Worm (Caenorhabditis elegans) whole organism, L3 larva: ENCODE data around the gene C24D10.4.
"Not testable (repeated sequence)": the region's sequence is repeated elsewhere in the genome, so short reads cannot be mapped to it uniquely, and the experiment has no call there.

Experiments used
- ZK546.5 ChIP-seq: sonication (generic microtip); optimal IDR thresholded peaks from 2 replicates; lab custom pipeline; 2017; ENCODE audit warnings: missing biosample characterization, missing genetic modification characterization
- aly-2 ChIP-seq: fragments of 150-350 bp; optimal IDR thresholded peaks from 2 replicates; lab custom pipeline; 2014; ENCODE audit warnings: missing biosample characterization, missing genetic modification characterization
- ama-1 ChIP-seq: fragments of 150-350 bp; optimal IDR thresholded peaks from 2 replicates; lab custom pipeline; 2018
- ceh-28 ChIP-seq: fragments of 150-350 bp; optimal IDR thresholded peaks from 2 replicates; lab custom pipeline; 2014; ENCODE audit warnings: missing biosample characterization, missing genetic modification reagents, missing genetic modification characterization
- ceh-82 ChIP-seq: fragments of 150-350 bp; optimal IDR thresholded peaks from 2 replicates; lab custom pipeline; 2014; ENCODE audit warnings: missing biosample characterization, missing genetic modification characterization
- daf-12 ChIP-seq: fragments of 150-350 bp; optimal IDR thresholded peaks from 2 replicates; lab custom pipeline; 2014; ENCODE audit warnings: missing biosample characterization, missing genetic modification reagents, missing genetic modification characterization
- elt-2 ChIP-seq: sonication (generic microtip); optimal IDR thresholded peaks from 2 replicates; lab custom pipeline; 2016; ENCODE audit warnings: missing genetic modification reagents, mild to moderate bottlenecking, missing genetic modification characterization, missing compliant biosample characterization
- elt-3 ChIP-seq, 3 experiments: fragments of 150-350 bp in 1 of 3; sonication (generic microtip) in 2 of 3; optimal IDR thresholded peaks; 2 replicates in 2 of 3; 4 replicates in 1 of 3; lab custom pipeline; 2014 to 2017; ENCODE audit warnings: missing biosample characterization in 3 of 3, missing genetic modification characterization in 3 of 3
- fkh-2 ChIP-seq: fragments of 150-350 bp; optimal IDR thresholded peaks from 2 replicates; lab custom pipeline; 2014; ENCODE audit warnings: missing biosample characterization, missing genetic modification reagents, missing genetic modification characterization
- fos-1 ChIP-seq: fragments of 150-350 bp; optimal IDR thresholded peaks from 2 replicates; lab custom pipeline; 2014; ENCODE audit warnings: missing biosample characterization, missing genetic modification characterization
- hmg-11 ChIP-seq: sonication (generic microtip); optimal IDR thresholded peaks from 2 replicates; lab custom pipeline; 2016; ENCODE audit warnings: missing genetic modification characterization, missing compliant biosample characterization
- jun-1 ChIP-seq: fragments of 150-350 bp; optimal IDR thresholded peaks from 2 replicates; lab custom pipeline; 2014; ENCODE audit warnings: missing biosample characterization, missing genetic modification reagents, missing genetic modification characterization
- mml-1 ChIP-seq: fragments of 150-350 bp; sonication (generic microtip); optimal IDR thresholded peaks from 3 replicates; lab custom pipeline; 2014; ENCODE audit warnings: missing biosample characterization, missing genetic modification characterization
- nfya-1 ChIP-seq: sonication (generic microtip); optimal IDR thresholded peaks from 2 replicates; lab custom pipeline; 2017; ENCODE audit warnings: missing genetic modification characterization, mild to moderate bottlenecking, missing compliant biosample characterization, antibody characterized with exemption, moderate library complexity; ENCODE audit not compliant: insufficient read depth
- nhr-11 ChIP-seq: fragments of 150-350 bp; optimal IDR thresholded peaks from 2 replicates; lab custom pipeline; 2014; ENCODE audit warnings: missing biosample characterization, missing genetic modification characterization
- nhr-12 ChIP-seq: fragments of 150-350 bp; optimal IDR thresholded peaks from 2 replicates; lab custom pipeline; 2014; ENCODE audit warnings: missing biosample characterization, missing genetic modification characterization
- nhr-23 ChIP-seq: fragments of 150-350 bp; optimal IDR thresholded peaks from 2 replicates; lab custom pipeline; 2014; ENCODE audit warnings: missing biosample characterization, missing genetic modification reagents, missing genetic modification characterization
- nhr-237 ChIP-seq: fragments of 150-350 bp; optimal IDR thresholded peaks from 2 replicates; lab custom pipeline; 2014; ENCODE audit warnings: missing biosample characterization, missing genetic modification characterization
- nhr-25 ChIP-seq: sonication (generic microtip); optimal IDR thresholded peaks from 2 replicates; lab custom pipeline; 2017; ENCODE audit warnings: missing biosample characterization, missing genetic modification characterization
- nhr-43 ChIP-seq: sonication (generic microtip); optimal IDR thresholded peaks from 2 replicates; lab custom pipeline; 2016; ENCODE audit warnings: mild to moderate bottlenecking, missing genetic modification characterization, missing compliant biosample characterization; ENCODE audit not compliant: poor library complexity, severe bottlenecking
- nhr-77 ChIP-seq: fragments of 150-350 bp; optimal IDR thresholded peaks from 2 replicates; lab custom pipeline; 2014; ENCODE audit warnings: missing biosample characterization, missing genetic modification characterization
- pha-4 ChIP-seq: fragments of 150-350 bp; optimal IDR thresholded peaks from 2 replicates; lab custom pipeline; 2014; ENCODE audit warnings: missing biosample characterization, missing genetic modification reagents, missing genetic modification characterization
- pqm-1 ChIP-seq: fragments of 150-350 bp; optimal IDR thresholded peaks from 2 replicates; lab custom pipeline; 2017; ENCODE audit warnings: missing biosample characterization, missing genetic modification characterization, inconsistent platforms
- sea-2 ChIP-seq: fragments of 150-350 bp; sonication (generic microtip); optimal IDR thresholded peaks from 4 replicates; lab custom pipeline; 2014; ENCODE audit warnings: missing biosample characterization, missing genetic modification reagents, missing genetic modification characterization
- skn-1 ChIP-seq: fragments of 150-350 bp; optimal IDR thresholded peaks from 2 replicates; lab custom pipeline; 2014; ENCODE audit warnings: missing biosample characterization, missing genetic modification characterization
- snpc-4 ChIP-seq: fragments of 150-350 bp; optimal IDR thresholded peaks from 2 replicates; lab custom pipeline; 2014; ENCODE audit warnings: missing biosample characterization, missing genetic modification characterization
- unc-39 ChIP-seq: sonication (generic microtip); optimal IDR thresholded peaks from 4 replicates; lab custom pipeline; 2017; ENCODE audit warnings: missing biosample characterization, missing genetic modification characterization
- unc-62 ChIP-seq: fragments of 150-350 bp; sonication (generic microtip); optimal IDR thresholded peaks from 4 replicates; lab custom pipeline; 2014; ENCODE audit warnings: missing biosample characterization, missing genetic modification reagents, missing genetic modification characterization
- zag-1 ChIP-seq: fragments of 150-350 bp; optimal IDR thresholded peaks from 2 replicates; lab custom pipeline; 2014; ENCODE audit warnings: missing biosample characterization, missing genetic modification characterization
- ztf-11 ChIP-seq: fragments of 150-350 bp; optimal IDR thresholded peaks from 2 replicates; lab custom pipeline; 2014; ENCODE audit warnings: missing biosample characterization, missing genetic modification characterization

C24D10.4 gene

ce11 chrIV:5152391-5152790 is 7.9 kb upstream of the C24D10.4 start, which contains the start of gene soc-2:
soc-2 (minus strand) TSS chrIV:5152491.
- TF ChIP-seq pha-4 (no peak), elt-2 (tag; lab: Kevin White, UChicago) (no peak), fos-1 (tag; lab: Kevin White, UChicago) (no peak), ceh-28 (tag; lab: Kevin White, UChicago) (no peak), nhr-237 (tag; lab: Kevin White, UChicago) (no peak), nhr-43 (no peak), ZK546.5 (tag; lab: Kevin White, UChicago) (no peak), daf-12 (tag; lab: Kevin White, UChicago) (no peak), nhr-12 (no peak), nhr-25 (tag; lab: Kevin White, UChicago) (no peak), snpc-4 (tag; lab: Kevin White, UChicago) (no peak), nhr-77 (tag; lab: Kevin White, UChicago) (no peak), fkh-2 (tag; lab: Kevin White, UChicago) (no peak), hmg-11 (tag; lab: Kevin White, UChicago) (no peak), aly-2 (tag; lab: Kevin White, UChicago) (no peak), zag-1 (tag; lab: Kevin White, UChicago) (no peak), ztf-11 (tag; lab: Kevin White, UChicago) (no peak), ama-1 (lab: Kevin White, UChicago) (no peak)
- TF ChIP-seq, all 47 proteins: peak for 0

- TF ChIP-seq nhr-77 (tag; lab: Kevin White, UChicago) (no peak), nhr-237 (tag; lab: Kevin White, UChicago) (no peak), pqm-1 (tag; lab: Kevin White, UChicago) (no peak), hmg-11 (tag; lab: Kevin White, UChicago) (no peak), jun-1 (tag; lab: Kevin White, UChicago) (no peak), unc-39 (tag; lab: Kevin White, UChicago) (no peak), zag-1 (tag; lab: Kevin White, UChicago) (no peak), skn-1 (tag; lab: Kevin White, UChicago) (no peak), nhr-23 (no peak), sea-2 (no peak), snpc-4 (tag; lab: Kevin White, UChicago) (no peak), nhr-25 (tag; lab: Kevin White, UChicago) (no peak), fkh-2 (tag; lab: Kevin White, UChicago) (no peak)
Observed at ce11 chrIV:5157226-5157625, 3.1 kb upstream of the C24D10.4 start, which contains the start of gene C24D10.49. C24D10.49 (minus strand) TSS chrIV:5157326.

ce11 chrIV:5162941-5163340 is 2.6 kb downstream of the C24D10.4 start, which contains the start of the genes nspd-3 and C24D10.2:
nspd-3 (minus strand) TSS chrIV:5163041.
C24D10.2 (plus strand) TSS chrIV:5163339.
- not testable (repeated sequence) for TF ChIP-seq nhr-11, pqm-1, skn-1 (tag; lab: Kevin White, UChicago)

- not testable (repeated sequence) for TF ChIP-seq ceh-82, nhr-77, ztf-11 (tag; lab: Kevin White, UChicago)
Observed at ce11 chrIV:5165626-5166025, 5.3 kb downstream of the C24D10.4 start, which contains the start of gene nspd-6. nspd-6 (minus strand) TSS chrIV:5165726.

- no peak for TF ChIP-seq ZK546.5 (tag; lab: Kevin White, UChicago)
- TF ChIP-seq snpc-4 (tag; lab: Kevin White, UChicago) = no peak
Observed at ce11 chrIV:5166030-5166429, 5.7 kb downstream of the C24D10.4 start, which contains the start of gene ptp-5.1. ptp-5.1 (plus strand) TSS chrIV:5166330.

- TF ChIP-seq ZK546.5 (tag; lab: Kevin White, UChicago) = no peak
- peak; percentile 29 for TF ChIP-seq nfya-1 (tag; lab: Kevin White, UChicago)
Observed at ce11 chrIV:5169335-5169734, 9.0 kb downstream of the C24D10.4 start.

ce11 chrIV:5171994-5172528 is 11.7 kb downstream of the C24D10.4 start:
- TF ChIP-seq unc-62 (GFP tag; lab: Kevin White, UChicago) (no peak), elt-3 (tag; optimal IDR thresholded peaks at IDR 0.05; lab: Kevin White, UChicago) (no peak), mml-1 (no peak), nhr-11 (tag; lab: Kevin White, UChicago) (no peak), fkh-2 (tag; lab: Kevin White, UChicago) (no peak), nfya-1 (tag; lab: Kevin White, UChicago) (peak; percentile 19), nhr-23 (no peak)
